Fruit fly (Drosophila melanogaster): ENCODE measurements around the gene CG34427.

- TF ChIP-seq CG34367 (tag; optimal IDR thresholded peaks at IDR 0.05) (peak; percentile 41), D1 (tag; optimal IDR thresholded peaks at IDR 0.05) (no peak), gl (tag; optimal IDR thresholded peaks at IDR 0.05) (no peak)
Measured at dm6 chr3L:8841757-8842156, 37.2 kb downstream of the CG34427 start.
